Worm (Caenorhabditis elegans) whole organism, midembryonic: ENCODE measurements around the gene rpc-1.

Source experiments
- T22C8.4 ChIP-seq: fragments of 200-800 bp; sonication (Bioruptor generic); IDR thresholded peaks from 2 replicates; pipeline ENCODE4 v1.3.6; 2022; ENCODE audit warnings: missing genetic modification characterization, missing compliant biosample characterization
- cog-1 ChIP-seq: sonication (generic microtip); optimal IDR thresholded peaks from 2 replicates; lab custom pipeline; 2016; ENCODE audit warnings: missing genetic modification characterization, missing compliant biosample characterization
- flt-1 ChIP-seq: fragments of 200-800 bp; sonication (Bioruptor generic); IDR thresholded peaks from 2 replicates; pipeline ENCODE4 v1.3.6; 2022; ENCODE audit warnings: missing genetic modification characterization, missing compliant biosample characterization
- klf-2 ChIP-seq: fragments of 200-800 bp; sonication (Bioruptor generic); conservative IDR thresholded peaks from 2 replicates; pipeline ENCODE4 v1.3.6; 2022; ENCODE audit warnings: missing genetic modification reagents, missing genetic modification characterization, missing compliant biosample characterization
- med-1 ChIP-seq: sonication (generic microtip); optimal IDR thresholded peaks from 2 replicates; lab custom pipeline; 2017; ENCODE audit warnings: missing genetic modification characterization, mild to moderate bottlenecking, missing compliant biosample characterization, antibody characterized with exemption, missing genetic modification reagents; ENCODE audit not compliant: insufficient read depth
- ref-1 ChIP-seq: fragments of 200-800 bp; sonication (Bioruptor generic); conservative IDR thresholded peaks from 2 replicates; pipeline ENCODE4 v1.3.6; 2022; ENCODE audit warnings: missing genetic modification reagents, missing genetic modification characterization, missing compliant biosample characterization
- tab-1 ChIP-seq: fragments of 200-800 bp; sonication (Bioruptor generic); IDR thresholded peaks from 2 replicates; pipeline ENCODE4 v1.3.6; 2022; ENCODE audit warnings: missing genetic modification characterization, missing compliant biosample characterization
- ztf-23 ChIP-seq: fragments of 200-800 bp; sonication (Bioruptor generic); IDR thresholded peaks from 2 replicates; pipeline ENCODE4 v1.3.6; 2022; ENCODE audit warnings: missing genetic modification reagents, missing genetic modification characterization, missing compliant biosample characterization
- ztf-29 ChIP-seq: fragments of 200-800 bp; sonication (Bioruptor generic); IDR thresholded peaks from 2 replicates; pipeline ENCODE4 v1.3.6; 2022; ENCODE audit warnings: missing genetic modification reagents, missing genetic modification characterization, missing compliant biosample characterization

Gene rpc-1

ce11 chrIV:7190409-7190808, 24.9 kb upstream of the rpc-1 start:
- TF ChIP-seq flt-1 (GFP tag; lab: Robert Waterston, UW) (no peak), tab-1 (GFP tag; lab: Robert Waterston, UW) (no peak), T22C8.4 (GFP tag; lab: Robert Waterston, UW) (no peak), klf-2 (GFP tag; lab: Robert Waterston, UW) (no peak), ztf-29 (no peak), ztf-23 (no peak), ref-1 (GFP tag; lab: Robert Waterston, UW) (no peak), cog-1 (tag; lab: Kevin White, UChicago) (no peak), med-1 (GFP tag; lab: Kevin White, UChicago) (no peak)

DNA sequence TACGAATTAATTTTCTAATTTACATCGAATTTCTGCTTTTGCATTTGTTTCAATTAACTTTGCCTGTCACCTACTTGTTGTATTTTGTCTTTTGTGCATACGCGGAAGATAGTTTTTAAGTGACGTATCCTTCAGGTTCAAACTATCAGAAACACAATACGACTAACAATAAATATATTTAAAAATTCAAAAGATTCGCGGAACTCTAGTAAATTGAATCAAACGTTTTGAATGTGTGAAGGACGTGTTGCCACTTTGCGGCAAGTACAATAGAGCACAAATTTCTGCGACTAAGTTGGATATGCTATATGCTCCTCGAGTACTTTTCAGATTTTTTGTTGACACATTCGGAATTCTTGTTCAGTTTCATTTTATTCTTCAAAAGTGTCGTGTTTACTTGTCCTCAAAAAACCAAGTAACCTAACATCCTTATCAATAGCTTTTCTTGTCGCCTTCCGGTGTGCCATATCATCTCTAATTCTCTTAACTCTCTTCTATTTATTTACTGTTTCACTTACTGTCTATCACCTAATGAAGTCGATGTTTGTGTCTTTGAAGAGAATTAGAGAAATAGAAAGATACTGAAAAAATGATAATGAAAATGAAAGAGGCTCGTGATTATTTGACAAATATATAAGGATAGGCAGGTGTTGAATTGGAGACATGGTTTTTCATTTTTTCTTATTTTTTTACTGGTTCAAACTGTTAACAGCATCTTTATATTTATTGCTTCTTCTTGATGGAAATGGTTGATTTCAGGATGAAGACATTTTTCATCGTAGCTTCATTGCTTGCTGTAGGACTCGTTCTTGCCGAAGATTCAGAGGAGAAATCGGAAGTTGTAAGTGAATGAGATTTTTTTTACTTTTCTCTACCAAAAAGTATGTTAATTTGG, 23.2 kb upstream of the rpc-1 start, which contains the start of gene srlf-7:
Gene srlf-7 (plus strand): TSS at position 760 of the 895 bp plus-strand sequence.
- TF ChIP-seq ztf-23 = no peak
- no peak for TF ChIP-seq T22C8.4 (GFP tag; lab: Robert Waterston, UW)
- TF ChIP-seq klf-2 (GFP tag; lab: Robert Waterston, UW) = no peak
- no peak for TF ChIP-seq ztf-29
- no peak for TF ChIP-seq flt-1 (GFP tag; lab: Robert Waterston, UW)
- no peak for TF ChIP-seq ref-1 (GFP tag; lab: Robert Waterston, UW)
- no peak for TF ChIP-seq med-1 (GFP tag; lab: Kevin White, UChicago)
- no peak for TF ChIP-seq cog-1 (tag; lab: Kevin White, UChicago)
- no peak for TF ChIP-seq tab-1 (GFP tag; lab: Robert Waterston, UW)

DNA sequence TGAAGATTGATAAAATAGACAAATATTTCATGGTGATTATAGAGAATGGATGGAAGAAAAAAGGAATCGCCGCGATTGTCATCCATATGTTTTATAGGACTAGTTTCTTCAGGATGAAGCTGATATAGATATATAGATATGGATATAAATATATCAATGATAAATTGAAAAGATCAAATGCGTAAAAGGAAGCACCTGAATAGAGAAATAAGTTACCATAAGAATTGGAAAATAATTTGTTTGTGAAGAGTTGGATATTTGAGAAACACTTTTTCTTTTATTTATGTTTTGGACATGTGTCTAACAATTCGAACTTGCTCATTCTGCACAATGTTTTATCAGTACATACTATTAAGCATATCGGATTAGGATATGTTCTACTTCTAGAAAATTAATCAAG, 22.5 kb upstream of the rpc-1 start, which contains the start of gene C42D4.13:
Gene C42D4.13 (minus strand): TSS at position 101 of the 400 bp plus-strand sequence.
- TF ChIP-seq ztf-23 (no peak), med-1 (GFP tag; lab: Kevin White, UChicago) (no peak), ref-1 (GFP tag; lab: Robert Waterston, UW) (no peak), flt-1 (GFP tag; lab: Robert Waterston, UW) (no peak), ztf-29 (no peak), tab-1 (GFP tag; lab: Robert Waterston, UW) (no peak), cog-1 (tag; lab: Kevin White, UChicago) (no peak), T22C8.4 (GFP tag; lab: Robert Waterston, UW) (no peak), klf-2 (GFP tag; lab: Robert Waterston, UW) (no peak)

ce11 chrIV:7186756-7187155, 21.2 kb upstream of the rpc-1 start, which contains the start of gene str-249:
str-249 (minus strand) TSS chrIV:7186856.
- TF ChIP-seq flt-1 (GFP tag; lab: Robert Waterston, UW) = no peak

DNA sequence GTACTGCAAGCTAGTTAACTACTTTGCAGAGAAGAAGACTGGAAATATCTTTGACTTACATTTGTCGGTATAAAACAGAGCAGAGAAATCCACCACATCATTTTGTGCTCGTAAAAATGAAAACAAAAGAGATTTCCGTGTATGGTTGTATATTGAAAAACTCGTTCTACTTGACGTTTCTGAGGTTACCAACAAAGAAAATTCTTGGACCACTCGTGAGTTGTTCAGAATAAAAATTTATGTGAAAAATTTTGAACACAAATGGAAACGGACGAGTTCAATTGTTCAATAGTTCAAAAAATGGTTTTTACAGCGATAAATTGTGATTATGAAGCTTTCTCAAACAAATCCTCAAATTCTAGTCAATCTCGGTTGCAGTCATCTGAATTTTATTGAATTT, 19.0 kb upstream of the rpc-1 start, which contains the start of gene clec-179:
Gene clec-179 (minus strand): TSS at position 101 of the 400 bp plus-strand sequence.
- TF ChIP-seq ztf-23 = no peak
- TF ChIP-seq ref-1 (GFP tag; lab: Robert Waterston, UW) = no peak
- no peak for TF ChIP-seq klf-2 (GFP tag; lab: Robert Waterston, UW)

ce11 chrIV:7182818-7183217, 17.3 kb upstream of the rpc-1 start:
- TF ChIP-seq ref-1 (GFP tag; lab: Robert Waterston, UW) (no peak), med-1 (GFP tag; lab: Kevin White, UChicago) (no peak), ztf-23 (no peak), flt-1 (GFP tag; lab: Robert Waterston, UW) (no peak), cog-1 (tag; lab: Kevin White, UChicago) (no peak), ztf-29 (no peak)

ce11 chrIV:7180304-7180703, 14.8 kb upstream of the rpc-1 start, which contains the start of gene cest-10:
cest-10 (plus strand) TSS chrIV:7180557.
- TF ChIP-seq klf-2 (GFP tag; lab: Robert Waterston, UW) (no peak), tab-1 (GFP tag; lab: Robert Waterston, UW) (no peak), ztf-29 (no peak)

- TF ChIP-seq T22C8.4 (GFP tag; lab: Robert Waterston, UW) = no peak
- TF ChIP-seq med-1 (GFP tag; lab: Kevin White, UChicago) = no peak
- TF ChIP-seq tab-1 (GFP tag; lab: Robert Waterston, UW) = no peak
- TF ChIP-seq flt-1 (GFP tag; lab: Robert Waterston, UW) = no peak
- no peak for TF ChIP-seq ztf-23
- TF ChIP-seq klf-2 (GFP tag; lab: Robert Waterston, UW) = no peak
- no peak for TF ChIP-seq cog-1 (tag; lab: Kevin White, UChicago)
- no peak for TF ChIP-seq ztf-29
- no peak for TF ChIP-seq ref-1 (GFP tag; lab: Robert Waterston, UW)
These were observed 13.4 kb upstream of the rpc-1 start, which contains the start of gene C42D4.3 for ce11 chrIV:7178942-7179341. C42D4.3 (plus strand) TSS chrIV:7179239.

ce11 chrIV:7176887-7177286, 11.3 kb upstream of the rpc-1 start, which contains the start of gene str-44:
str-44 (plus strand) TSS chrIV:7177187.
- TF ChIP-seq T22C8.4 (GFP tag; lab: Robert Waterston, UW) (no peak), cog-1 (tag; lab: Kevin White, UChicago) (no peak), ztf-29 (no peak), tab-1 (GFP tag; lab: Robert Waterston, UW) (no peak), klf-2 (GFP tag; lab: Robert Waterston, UW) (no peak), flt-1 (GFP tag; lab: Robert Waterston, UW) (no peak), ztf-23 (no peak), ref-1 (GFP tag; lab: Robert Waterston, UW) (no peak), med-1 (GFP tag; lab: Kevin White, UChicago) (no peak)
